Fruit fly (Drosophila melanogaster) whole organism, embryonic: Measurements from ENCODE around the gene CG32483.

ENCODE experiments used
- CG10147 ChIP-seq: fragments of 200-800 bp; sonication (Bioruptor generic); optimal IDR thresholded peaks from 2 replicates; lab custom pipeline; 2019; ENCODE audit warnings: missing biosample characterization, mild to moderate bottlenecking, missing genetic modification characterization, moderate library complexity
- CG10543 ChIP-seq: fragments of 200-800 bp; sonication (Bioruptor generic); optimal IDR thresholded peaks from 3 replicates; lab custom pipeline; 2017; ENCODE audit warnings: missing biosample characterization, mild to moderate bottlenecking, missing genetic modification characterization, moderate library complexity
- CG11504 ChIP-seq: fragments of 200-800 bp; sonication (Bioruptor generic); optimal IDR thresholded peaks from 3 replicates; lab custom pipeline; 2019; ENCODE audit warnings: missing biosample characterization, mild to moderate bottlenecking, missing genetic modification characterization, moderate library complexity
- CG12391 ChIP-seq: fragments of 200-800 bp; sonication (Bioruptor generic); optimal IDR thresholded peaks from 3 replicates; lab custom pipeline; 2018; ENCODE audit warnings: missing biosample characterization, mild to moderate bottlenecking, missing genetic modification characterization, moderate library complexity
- CG12769 ChIP-seq: fragments of 200-800 bp; sonication (Bioruptor generic); optimal IDR thresholded peaks from 2 replicates; lab custom pipeline; 2019; ENCODE audit warnings: missing biosample characterization, mild to moderate bottlenecking, missing genetic modification characterization, moderate library complexity
- CG13287 ChIP-seq: fragments of 200-800 bp; sonication (Bioruptor generic); IDR thresholded peaks from 2 replicates; pipeline ENCODE4 v1.3.6; 2022; ENCODE audit warnings: missing biosample characterization, missing genetic modification characterization; ENCODE audit not compliant: partially characterized antibody
- CG13296 ChIP-seq: fragments of 200-800 bp; sonication (Bioruptor generic); optimal IDR thresholded peaks from 3 replicates; lab custom pipeline; 2018; ENCODE audit warnings: missing biosample characterization, mild to moderate bottlenecking, missing genetic modification characterization
- CG13894 ChIP-seq: fragments of 200-800 bp; sonication (Bioruptor generic); optimal IDR thresholded peaks from 3 replicates; lab custom pipeline; 2018; ENCODE audit warnings: missing biosample characterization, mild to moderate bottlenecking, missing genetic modification characterization, moderate library complexity
- CG17186 ChIP-seq: fragments of 200-800 bp; sonication (Bioruptor generic); optimal IDR thresholded peaks from 3 replicates; lab custom pipeline; 2017; ENCODE audit warnings: missing biosample characterization, missing genetic modification reagents, missing genetic modification characterization
- CG2202 ChIP-seq: fragments of 200-800 bp; sonication (Bioruptor generic); optimal IDR thresholded peaks from 2 replicates; lab custom pipeline; 2018; ENCODE audit warnings: missing biosample characterization, mild to moderate bottlenecking, missing genetic modification characterization
- CG30403 ChIP-seq: fragments of 200-800 bp; sonication (Bioruptor generic); optimal IDR thresholded peaks from 3 replicates; lab custom pipeline; 2016; ENCODE audit warnings: missing biosample characterization, missing genetic modification characterization
- CG31388 ChIP-seq: fragments of 200-800 bp; sonication (Bioruptor generic); optimal IDR thresholded peaks from 2 replicates; lab custom pipeline; 2016; ENCODE audit warnings: missing biosample characterization, missing genetic modification characterization
- CG33213 ChIP-seq: fragments of 200-800 bp; sonication (Bioruptor generic); optimal IDR thresholded peaks from 3 replicates; lab custom pipeline; 2016; ENCODE audit warnings: missing biosample characterization, missing genetic modification characterization
- CG34224 ChIP-seq: fragments of 200-800 bp; sonication (Bioruptor generic); IDR thresholded peaks from 3 replicates; pipeline ENCODE4 v1.3.6; 2022; ENCODE audit warnings: missing biosample characterization, missing genetic modification characterization; ENCODE audit not compliant: partially characterized antibody
- CG7372 ChIP-seq: fragments of 200-800 bp; sonication (Bioruptor generic); IDR thresholded peaks from 2 replicates; pipeline ENCODE4 v1.3.6; 2022; ENCODE audit warnings: missing biosample characterization, missing genetic modification characterization
- CG7963 ChIP-seq: fragments of 200-800 bp; sonication (Bioruptor generic); IDR thresholded peaks from 3 replicates; pipeline ENCODE4 v1.3.6; 2022; ENCODE audit warnings: missing biosample characterization, missing genetic modification characterization; ENCODE audit not compliant: partially characterized antibody
- CG8290 ChIP-seq, 3 experiments: fragments of 200-800 bp; sonication (Bioruptor generic); optimal IDR thresholded peaks; 2 replicates each; lab custom pipeline; 2016 to 2019; ENCODE audit warnings: missing biosample characterization in 3 of 3, missing genetic modification characterization in 3 of 3, mild to moderate bottlenecking in 2 of 3, moderate library complexity in 1 of 3
- CG8359 ChIP-seq: fragments of 200-800 bp; sonication (Bioruptor generic); optimal IDR thresholded peaks from 2 replicates; lab custom pipeline; 2017; ENCODE audit warnings: missing biosample characterization, mild to moderate bottlenecking, missing genetic modification characterization, borderline replicate concordance
- Dip2 ChIP-seq: fragments of 200-800 bp; sonication (Bioruptor generic); IDR thresholded peaks from 2 replicates; pipeline ENCODE4 v1.3.6; 2022; ENCODE audit warnings: missing biosample characterization, missing genetic modification characterization
- E2f2 ChIP-seq: fragments of 200-800 bp; sonication (Bioruptor generic); IDR thresholded peaks from 2 replicates; pipeline ENCODE4 v1.3.6; 2022; ENCODE audit warnings: missing biosample characterization, missing genetic modification characterization
- Elba2 ChIP-seq: fragments of 200-800 bp; sonication (Bioruptor generic); optimal IDR thresholded peaks from 3 replicates; lab custom pipeline; 2016; ENCODE audit warnings: missing biosample characterization, missing genetic modification characterization
- HLH4C ChIP-seq: fragments of 200-800 bp; sonication (Bioruptor generic); IDR thresholded peaks from 3 replicates; pipeline ENCODE4 v1.3.6; 2022; ENCODE audit warnings: missing biosample characterization, missing genetic modification characterization; ENCODE audit not compliant: partially characterized antibody
- Hmr ChIP-seq: fragments of 200-800 bp; sonication (Bioruptor generic); optimal IDR thresholded peaks from 3 replicates; lab custom pipeline; 2017; ENCODE audit warnings: mild to moderate bottlenecking, missing biosample characterization, missing genetic modification reagents, missing genetic modification characterization
- Jarid2 ChIP-seq: fragments of 200-800 bp; sonication (Bioruptor generic); optimal IDR thresholded peaks from 3 replicates; lab custom pipeline; 2017; ENCODE audit warnings: mild to moderate bottlenecking, missing biosample characterization, missing genetic modification reagents, missing genetic modification characterization
- Med ChIP-seq: fragments of 200-800 bp; sonication (Bioruptor generic); peaks from one replicate; lab custom pipeline; 2016; ENCODE audit warnings: missing biosample characterization, missing genetic modification characterization, mild to moderate bottlenecking, inconsistent platforms, moderate library complexity
- NFAT ChIP-seq: fragments of 200-800 bp; sonication (Bioruptor generic); IDR thresholded peaks from 2 replicates; pipeline ENCODE4 v1.3.6; 2022; ENCODE audit warnings: missing biosample characterization, missing genetic modification characterization
- Pdp1 ChIP-seq, 2 experiments: fragments of 200-800 bp; sonication (Bioruptor generic); optimal IDR thresholded peaks; 3 replicates each; lab custom pipeline; 2016; ENCODE audit warnings: missing biosample characterization in 2 of 2, missing genetic modification characterization in 2 of 2, mild to moderate bottlenecking in 1 of 2, moderate library complexity in 1 of 2
- Ravus ChIP-seq: fragments of 200-800 bp; sonication (Bioruptor generic); IDR thresholded peaks from 2 replicates; pipeline ENCODE4 v1.3.6; 2022; ENCODE audit warnings: missing biosample characterization, missing genetic modification characterization
- Side ChIP-seq: fragments of 200-800 bp; sonication (Bioruptor generic); optimal IDR thresholded peaks from 2 replicates; lab custom pipeline; 2016; ENCODE audit warnings: missing biosample characterization, missing genetic modification characterization
- Sox100B ChIP-seq: fragments of 200-800 bp; sonication (Bioruptor generic); optimal IDR thresholded peaks from 3 replicates; lab custom pipeline; 2018; ENCODE audit warnings: missing biosample characterization, mild to moderate bottlenecking, missing genetic modification characterization
- TFAM ChIP-seq: fragments of 200-800 bp; sonication (Bioruptor generic); optimal IDR thresholded peaks from 2 replicates; lab custom pipeline; 2017; ENCODE audit warnings: missing biosample characterization, missing genetic modification characterization, inconsistent platforms
- Xrp1 ChIP-seq: fragments of 200-800 bp; sonication (Bioruptor generic); IDR thresholded peaks from 2 replicates; pipeline ENCODE4 v1.3.6; 2022; ENCODE audit warnings: missing biosample characterization, missing genetic modification characterization
- bbx ChIP-seq: fragments of 200-800 bp; sonication (Bioruptor generic); IDR thresholded peaks from 2 replicates; pipeline ENCODE4 v1.3.6; 2022; ENCODE audit warnings: missing biosample characterization, missing genetic modification characterization; ENCODE audit not compliant: partially characterized antibody
- cg ChIP-seq: fragments of 200-800 bp; sonication (Bioruptor generic); optimal IDR thresholded peaks from 3 replicates; lab custom pipeline; 2019; ENCODE audit warnings: missing biosample characterization, mild to moderate bottlenecking, missing genetic modification characterization, moderate library complexity
- ci ChIP-seq: fragments of 200-800 bp; sonication (Bioruptor generic); IDR thresholded peaks from 3 replicates; pipeline ENCODE4 v1.3.6; 2022; ENCODE audit warnings: missing biosample characterization, missing genetic modification characterization
- cwo ChIP-seq: fragments of 200-800 bp; sonication (Bioruptor generic); optimal IDR thresholded peaks from 3 replicates; lab custom pipeline; 2017; ENCODE audit warnings: missing biosample characterization, missing genetic modification characterization, mild to moderate bottlenecking, moderate library complexity, missing genetic modification reagents
- dysf ChIP-seq: fragments of 200-800 bp; sonication (Bioruptor generic); IDR thresholded peaks from 3 replicates; pipeline ENCODE4 v1.3.6; 2022; ENCODE audit warnings: missing biosample characterization, missing genetic modification characterization
- esg ChIP-seq: fragments of 200-800 bp; sonication (Bioruptor generic); conservative IDR thresholded peaks from 2 replicates; pipeline ENCODE4 v1.3.6; 2022; ENCODE audit warnings: missing biosample characterization, missing genetic modification characterization
- exex ChIP-seq: fragments of 200-800 bp; sonication (Bioruptor generic); optimal IDR thresholded peaks from 4 replicates; lab custom pipeline; 2018; ENCODE audit warnings: missing biosample characterization, mild to moderate bottlenecking, missing genetic modification characterization, moderate library complexity
- gt ChIP-seq: fragments of 200-800 bp; sonication (Bioruptor generic); IDR thresholded peaks from 2 replicates; pipeline ENCODE4 v1.3.6; 2022; ENCODE audit warnings: missing biosample characterization, missing genetic modification characterization
- lab ChIP-seq: fragments of 200-800 bp; sonication (Bioruptor generic); optimal IDR thresholded peaks from 3 replicates; lab custom pipeline; 2017; ENCODE audit warnings: missing biosample characterization, missing genetic modification characterization, mild to moderate bottlenecking, moderate library complexity, missing genetic modification reagents
- oc ChIP-seq: fragments of 200-800 bp; sonication (Bioruptor generic); optimal IDR thresholded peaks from 2 replicates; lab custom pipeline; 2018; ENCODE audit warnings: missing biosample characterization, mild to moderate bottlenecking, missing genetic modification characterization, moderate library complexity
- org-1 ChIP-seq: fragments of 200-800 bp; sonication (Bioruptor generic); optimal IDR thresholded peaks from 2 replicates; lab custom pipeline; 2017; ENCODE audit warnings: missing biosample characterization, missing genetic modification characterization
- sim ChIP-seq: fragments of 200-800 bp; sonication (Bioruptor generic); IDR thresholded peaks from 2 replicates; pipeline ENCODE4 v1.3.6; 2022; ENCODE audit warnings: missing biosample characterization, missing genetic modification characterization
- stwl ChIP-seq: fragments of 200-800 bp; sonication (Bioruptor generic); optimal IDR thresholded peaks from 3 replicates; lab custom pipeline; 2018; ENCODE audit warnings: missing biosample characterization, mild to moderate bottlenecking, missing genetic modification characterization, moderate library complexity

Gene CG32483

dm6 chr3L:710345-710822 lies 20.5 kb upstream of the CG32483 start, which contains the start of gene CkIIalpha-i3 (continued):
- no peak for TF ChIP-seq TFAM (GFP tag; lab: Kevin White, UChicago)
- TF ChIP-seq Pdp1 (GFP tag; optimal IDR thresholded peaks at IDR 0.05; lab: Kevin White, UChicago): peak in 1 of 2 experiments; percentile 90
- TF ChIP-seq CG12391: peak; percentile 3
- no peak for TF ChIP-seq NFAT (GFP tag; lab: Robert Waterston, UW)
- no peak for TF ChIP-seq CG31388 (GFP tag; lab: Kevin White, UChicago)
- TF ChIP-seq CG13894 (tag; lab: Kevin White, UChicago): peak; percentile 68
- no peak for TF ChIP-seq bbx (GFP tag; lab: Robert Waterston, UW)
- TF ChIP-seq Sox100B (GFP tag; lab: Kevin White, UChicago): no peak

dm6 chr3L:709882-710281 lies 20.0 kb upstream of the CG32483 start:
- no peak for TF ChIP-seq sim
- TF ChIP-seq E2f2 (GFP tag; lab: Robert Waterston, UW): 0 out of 2 replicates have a peak, but pooled peaks have one; percentile 3
- no peak for TF ChIP-seq CG8290 (GFP tag; optimal IDR thresholded peaks at IDR 0.05; lab: Kevin White, UChicago)
- peak in 1 of 2 experiments; percentile 57 for TF ChIP-seq CG8290 (tag; optimal IDR thresholded peaks at IDR 0.05; lab: Kevin White, UChicago)
- TF ChIP-seq Elba2 (GFP tag; lab: Kevin White, UChicago): peak; percentile 71
- TF ChIP-seq Med: peak; percentile 57
- TF ChIP-seq ci (GFP tag; lab: Robert Waterston, UW): 0 out of 3 replicates have a peak, but pooled peaks have one; percentile 6
- TF ChIP-seq CG7372 (GFP tag; lab: Robert Waterston, UW): no peak
- 0 out of 3 replicates have a peak, but pooled peaks have one; percentile 10 for TF ChIP-seq HLH4C (GFP tag; lab: Robert Waterston, UW)
- 0 out of 3 replicates have a peak, but pooled peaks have one; percentile 9 for TF ChIP-seq dysf (GFP tag; lab: Robert Waterston, UW)
- no peak for TF ChIP-seq exex (tag; lab: Kevin White, UChicago)

dm6 chr3L:707992-708489 lies 18.2 kb upstream of the CG32483 start, which contains the start of gene CG13895:
TSS of gene CG13895 (minus strand) at chr3L:708205.
- TF ChIP-seq Jarid2 (GFP tag; lab: Kevin White, UChicago): peak; percentile 84
- TF ChIP-seq Side (GFP tag; lab: Kevin White, UChicago): peak; percentile 12
- TF ChIP-seq Ravus: no peak
- TF ChIP-seq CG13296: peak; percentile 2
- peak; percentile 33 for TF ChIP-seq Hmr (GFP tag; lab: Kevin White, UChicago)
- peak; percentile 82 for TF ChIP-seq Med
- TF ChIP-seq Xrp1 (GFP tag; lab: Robert Waterston, UW): peak; percentile 33; the same call in 1 of the 2 replicates
- TF ChIP-seq CG8359 (GFP tag; lab: Kevin White, UChicago): no peak
- peak; percentile 26 for TF ChIP-seq stwl (tag; lab: Kevin White, UChicago)
- peak; percentile 2 for TF ChIP-seq CG33213 (GFP tag; lab: Kevin White, UChicago)
- peak; percentile 28 for TF ChIP-seq CG12769 (tag; lab: Kevin White, UChicago)
- no peak for TF ChIP-seq esg (GFP tag; lab: Robert Waterston, UW)
- TF ChIP-seq CG13287 (GFP tag; lab: Robert Waterston, UW): peak; percentile 46; the same call in 1 of the 2 replicates
- TF ChIP-seq CG11504 (tag; lab: Kevin White, UChicago): peak; percentile 8
- peak; percentile 21 for TF ChIP-seq lab (GFP tag; lab: Kevin White, UChicago)
- TF ChIP-seq CG30403 (GFP tag; lab: Kevin White, UChicago): no peak
- peak; percentile 95 for TF ChIP-seq cwo (GFP tag; lab: Kevin White, UChicago)
- TF ChIP-seq Dip2 (GFP tag; lab: Robert Waterston, UW): no peak
- TF ChIP-seq org-1 (GFP tag; lab: Kevin White, UChicago): no peak
- TF ChIP-seq CG10543 (GFP tag; lab: Kevin White, UChicago): peak; percentile 26
- TF ChIP-seq oc (tag; lab: Kevin White, UChicago): peak; percentile 61
- no peak for TF ChIP-seq CG2202 (tag; lab: Kevin White, UChicago)
- TF ChIP-seq gt (GFP tag; lab: Robert Waterston, UW): no peak
- no peak for TF ChIP-seq CG10147 (GFP tag; lab: Kevin White, UChicago)
- TF ChIP-seq cg (GFP tag; lab: Kevin White, UChicago): peak; percentile 4
- TF ChIP-seq CG7963 (GFP tag; lab: Robert Waterston, UW): no peak
- peak; percentile 50; the same call in 2 of the 3 replicates for TF ChIP-seq CG34224 (GFP tag; lab: Robert Waterston, UW)
- TF ChIP-seq CG17186: no peak
